Fruit fly (Drosophila melanogaster): ENCODE results near the gene Ugt302K1.
A peak's percentile ranks its signal among the peaks of the same experiment; 100 is the strongest.

Gene Ugt302K1

dm6 chr3R:11153799-11154273 lies at the start of gene Ugt302K1 (continued):
- TF ChIP-seq cwo (GFP tag; optimal IDR thresholded peaks at IDR 0.05) (peak; percentile 37), CG10565 (GFP tag; optimal IDR thresholded peaks at IDR 0.05) (no peak), h (optimal IDR thresholded peaks at IDR 0.05) (no peak), ind (GFP tag; optimal IDR thresholded peaks at IDR 0.05) (peak; percentile 21), Taf1 (GFP tag; IDR thresholded peaks at IDR 0.05) (peak; percentile 32; the same call in 1 of the 2 replicates), Atf6 (GFP tag; IDR thresholded peaks at IDR 0.05) (no peak), CG3847 (GFP tag; IDR thresholded peaks at IDR 0.05) (0 out of 2 replicates have a peak, but pooled peaks have one; percentile 28), CG11504 (tag; optimal IDR thresholded peaks at IDR 0.05) (no peak), sima (GFP tag; optimal IDR thresholded peaks at IDR 0.05) (no peak), gcm (GFP tag; optimal IDR thresholded peaks at IDR 0.05) (no peak), CG4854 (GFP tag; optimal IDR thresholded peaks at IDR 0.05) (no peak), inv (GFP tag; IDR thresholded peaks at IDR 0.05; ENCODE audit: partially characterized antibody) (no peak), CG9817 (tag; optimal IDR thresholded peaks at IDR 0.05) (no peak), CG32532 (GFP tag; IDR thresholded peaks at IDR 0.05) (peak; percentile 75), prd (optimal IDR thresholded peaks at IDR 0.05) (no peak), prd (GFP tag; IDR thresholded peaks at IDR 0.05) (peak; percentile 17; the same call in 1 of the 3 replicates), CG16813 (GFP tag; IDR thresholded peaks at IDR 0.05; ENCODE audit: partially characterized antibody) (no peak), CG10959 (GFP tag; IDR thresholded peaks at IDR 0.05) (no peak), CG10274 (GFP tag; optimal IDR thresholded peaks at IDR 0.05) (peak; percentile 15), sim (GFP tag; IDR thresholded peaks at IDR 0.05) (no peak), CG34224 (GFP tag; IDR thresholded peaks at IDR 0.05; ENCODE audit: partially characterized antibody) (no peak), Atf-2 (GFP tag; optimal IDR thresholded peaks at IDR 0.05) (no peak), btn (GFP tag; optimal IDR thresholded peaks at IDR 0.05) (no peak), Fer3 (tag; optimal IDR thresholded peaks at IDR 0.05) (peak; percentile 33), tll (GFP tag; optimal IDR thresholded peaks at IDR 0.05) (no peak), CoRest (tag; optimal IDR thresholded peaks at IDR 0.05) (peak; percentile 2), CG9876 (GFP tag; optimal IDR thresholded peaks at IDR 0.05) (no peak), Med (GFP tag) (no peak), fd96Cb (tag; optimal IDR thresholded peaks at IDR 0.05) (no peak), ewg (GFP tag; optimal IDR thresholded peaks at IDR 0.05) (no peak), Hr51 (GFP tag; optimal IDR thresholded peaks at IDR 0.05) (peak in 1 of 2 experiments; percentile 2), Fer2 (tag; optimal IDR thresholded peaks at IDR 0.05) (no peak), Meics (GFP tag; optimal IDR thresholded peaks at IDR 0.05) (peak; percentile 40), Gug (GFP tag; IDR thresholded peaks at IDR 0.05) (no peak), ash1 (GFP tag; optimal IDR thresholded peaks at IDR 0.05) (no peak), esg (GFP tag; conservative IDR thresholded peaks at IDR 0.05) (no peak), Hey (tag; optimal IDR thresholded peaks at IDR 0.05) (no peak), pzg (GFP tag; optimal IDR thresholded peaks at IDR 0.05) (no peak), zf30C (GFP tag; optimal IDR thresholded peaks at IDR 0.05) (no peak), D19A (tag; optimal IDR thresholded peaks at IDR 0.05) (peak; percentile 73), Trl (optimal IDR thresholded peaks at IDR 0.05) (peak in 1 of 2 experiments; percentile 56), Trl (GFP tag; optimal IDR thresholded peaks at IDR 0.05) (no peak), bcd (GFP tag; optimal IDR thresholded peaks at IDR 0.05) (peak; percentile 28), Neu2 (GFP tag; optimal IDR thresholded peaks at IDR 0.05; ENCODE audit: borderline replicate concordance) (no peak), Usf (GFP tag; optimal IDR thresholded peaks at IDR 0.05) (no peak), mam (GFP tag; optimal IDR thresholded peaks at IDR 0.05) (no peak), Ets97D (GFP tag; optimal IDR thresholded peaks at IDR 0.05) (no peak), CG16779 (GFP tag; IDR thresholded peaks at IDR 0.05) (no peak), schlank (tag; optimal IDR thresholded peaks at IDR 0.05) (no peak), slp2 (GFP tag; optimal IDR thresholded peaks at IDR 0.05) (no peak), NFAT (GFP tag; IDR thresholded peaks at IDR 0.05) (peak; percentile 35; the same call in 1 of the 2 replicates)
